Worm (Caenorhabditis elegans) whole organism, early embryonic: ENCODE results near the gene ift-43.

Experiments
- B0310.2 ChIP-seq: sonication (generic microtip); optimal IDR thresholded peaks from 2 replicates; lab custom pipeline; 2016; ENCODE audit warnings: mild to moderate bottlenecking, missing genetic modification characterization, missing compliant biosample characterization
- F13C5.2 ChIP-seq: sonication (generic microtip); optimal IDR thresholded peaks from 2 replicates; lab custom pipeline; 2017; ENCODE audit warnings: mild to moderate bottlenecking, missing genetic modification characterization, inconsistent platforms, missing compliant biosample characterization
- aly-1 ChIP-seq: sonication (generic microtip); optimal IDR thresholded peaks from 2 replicates; lab custom pipeline; 2016; ENCODE audit warnings: missing genetic modification characterization, missing compliant biosample characterization
- ama-1 ChIP-seq: fragments of 150-350 bp; optimal IDR thresholded peaks from 2 replicates; lab custom pipeline; 2014
- ceh-13 ChIP-seq: fragments of 200-800 bp; sonication (Bioruptor generic); optimal IDR thresholded peaks from 2 replicates; lab custom pipeline; 2018; ENCODE audit warnings: mild to moderate bottlenecking, missing genetic modification characterization, missing compliant biosample characterization
- ceh-36 ChIP-seq: sonication (generic microtip); optimal IDR thresholded peaks from 2 replicates; lab custom pipeline; 2016; ENCODE audit warnings: missing genetic modification characterization, inconsistent platforms, missing compliant biosample characterization
- ets-7 ChIP-seq: sonication (generic microtip); optimal IDR thresholded peaks from 2 replicates; lab custom pipeline; 2016; ENCODE audit warnings: missing genotype, missing genetic modification characterization, missing compliant biosample characterization
- flt-1 ChIP-seq: fragments of 200-800 bp; sonication (Bioruptor generic); IDR thresholded peaks from 2 replicates; pipeline ENCODE4 v1.3.6; 2022; ENCODE audit warnings: missing genetic modification characterization, missing compliant biosample characterization
- hmbx-1 ChIP-seq: sonication (generic microtip); optimal IDR thresholded peaks from 2 replicates; lab custom pipeline; 2016; ENCODE audit warnings: mild to moderate bottlenecking, missing genetic modification characterization, missing compliant biosample characterization
- hmg-4 ChIP-seq: fragments of 200-800 bp; sonication (Bioruptor generic); optimal IDR thresholded peaks from 2 replicates; lab custom pipeline; 2018; ENCODE audit warnings: mild to moderate bottlenecking, missing genetic modification characterization, missing compliant biosample characterization
- hnd-1 ChIP-seq: sonication (generic microtip); optimal IDR thresholded peaks from 2 replicates; lab custom pipeline; 2016; ENCODE audit warnings: missing genetic modification characterization, missing compliant biosample characterization
- pes-1 ChIP-seq: fragments of 200-800 bp; sonication (Bioruptor generic); IDR thresholded peaks from 2 replicates; pipeline ENCODE4 v1.3.6; 2022; ENCODE audit warnings: missing genetic modification reagents, missing genetic modification characterization, missing compliant biosample characterization
- scrt-1 ChIP-seq: fragments of 200-800 bp; sonication (Bioruptor generic); IDR thresholded peaks from 2 replicates; pipeline ENCODE4 v1.3.6; 2022; ENCODE audit warnings: missing genetic modification characterization, missing compliant biosample characterization
- sea-1 ChIP-seq: fragments of 200-800 bp; sonication (Bioruptor generic); conservative IDR thresholded peaks from 2 replicates; pipeline ENCODE4 v1.3.6; 2022; ENCODE audit warnings: missing genetic modification characterization, missing compliant biosample characterization
- tbx-11 ChIP-seq: fragments of 200-800 bp; sonication (Bioruptor generic); IDR thresholded peaks from 2 replicates; pipeline ENCODE4 v1.3.6; 2022; ENCODE audit warnings: missing genetic modification characterization, missing compliant biosample characterization
- tbx-37 ChIP-seq: fragments of 200-800 bp; sonication (Bioruptor generic); conservative IDR thresholded peaks from 2 replicates; pipeline ENCODE4 v1.3.6; 2022; ENCODE audit warnings: missing genetic modification reagents, missing genetic modification characterization, missing compliant biosample characterization
- tra-4 ChIP-seq: sonication (generic microtip); optimal IDR thresholded peaks from 2 replicates; lab custom pipeline; 2017; ENCODE audit warnings: missing genetic modification characterization, missing compliant biosample characterization

The ift-43 gene

ce11 chrII:5661735-5662177 is 1.2 kb upstream of the ift-43 start:
- TF ChIP-seq ama-1 (lab: Kevin White, UChicago) (peak; percentile 96), hmbx-1 (tag; lab: Kevin White, UChicago) (peak; percentile 78), pes-1 (peak; percentile 83), tbx-37 (peak; percentile 72), ceh-36 (tag; lab: Kevin White, UChicago) (peak; percentile 66), tra-4 (peak; percentile 72), hmg-4 (GFP tag; lab: Kevin White, UChicago) (peak; percentile 92), hnd-1 (tag; lab: Kevin White, UChicago) (peak; percentile 64), tbx-11 (GFP tag; lab: Robert Waterston, UW) (peak; percentile 80), aly-1 (tag; lab: Kevin White, UChicago) (peak; percentile 83), sea-1 (peak; percentile 93), flt-1 (peak; percentile 73), ets-7 (tag; lab: Kevin White, UChicago) (peak; percentile 40), scrt-1 (GFP tag; lab: Robert Waterston, UW) (peak; percentile 90), ceh-13 (GFP tag; lab: Kevin White, UChicago) (peak; percentile 19), F13C5.2 (tag; lab: Kevin White, UChicago) (peak; percentile 73), B0310.2 (peak; percentile 82)

ce11 chrII:5660155-5660554 is 431 bp downstream of the ift-43 start:
- TF ChIP-seq tbx-37 (no peak), tra-4 (no peak), pes-1 (no peak), ceh-36 (tag; lab: Kevin White, UChicago) (no peak), tbx-11 (GFP tag; lab: Robert Waterston, UW) (no peak), ets-7 (tag; lab: Kevin White, UChicago) (no peak), scrt-1 (GFP tag; lab: Robert Waterston, UW) (no peak), ceh-13 (GFP tag; lab: Kevin White, UChicago) (no peak), hnd-1 (tag; lab: Kevin White, UChicago) (no peak), hmg-4 (GFP tag; lab: Kevin White, UChicago) (no peak), ama-1 (lab: Kevin White, UChicago) (no peak), F13C5.2 (tag; lab: Kevin White, UChicago) (no peak), B0310.2 (no peak), hmbx-1 (tag; lab: Kevin White, UChicago) (no peak)

- no peak for TF ChIP-seq sea-1
- no peak for TF ChIP-seq tbx-11 (GFP tag; lab: Robert Waterston, UW)
- no peak for TF ChIP-seq F13C5.2 (tag; lab: Kevin White, UChicago)
- TF ChIP-seq tra-4: no peak
- no peak for TF ChIP-seq ceh-36 (tag; lab: Kevin White, UChicago)
- no peak for TF ChIP-seq ama-1 (lab: Kevin White, UChicago)
- no peak for TF ChIP-seq ets-7 (tag; lab: Kevin White, UChicago)
Observed at ce11 chrII:5659675-5660074, 911 bp downstream of the ift-43 start, which contains the start of gene fut-3. TSS of gene fut-3 (minus strand) at chrII:5659775.

- TF ChIP-seq scrt-1 (GFP tag; lab: Robert Waterston, UW) (no peak), flt-1 (no peak), pes-1 (no peak)
Observed at ce11 chrII:5654215-5654614, 6.4 kb downstream of the ift-43 start, which contains the start of gene F59E12.1. TSS of gene F59E12.1 (plus strand) at chrII:5654515.

- TF ChIP-seq hmbx-1 (tag; lab: Kevin White, UChicago): no peak
- TF ChIP-seq tbx-37: no peak
- no peak for TF ChIP-seq pes-1
- TF ChIP-seq scrt-1 (GFP tag; lab: Robert Waterston, UW): no peak
- no peak for TF ChIP-seq sea-1
- no peak for TF ChIP-seq flt-1
- TF ChIP-seq aly-1 (tag; lab: Kevin White, UChicago): no peak
- no peak for TF ChIP-seq ceh-36 (tag; lab: Kevin White, UChicago)
- TF ChIP-seq ets-7 (tag; lab: Kevin White, UChicago): no peak
- no peak for TF ChIP-seq tbx-11 (GFP tag; lab: Robert Waterston, UW)
- TF ChIP-seq hnd-1 (tag; lab: Kevin White, UChicago): no peak
- no peak for TF ChIP-seq ceh-13 (GFP tag; lab: Kevin White, UChicago)
Observed at ce11 chrII:5652334-5652733, 8.3 kb downstream of the ift-43 start, which contains the start of gene bli-2. TSS of gene bli-2 (minus strand) at chrII:5652434.

ce11 chrII:5651426-5651825 is 9.2 kb downstream of the ift-43 start:
- TF ChIP-seq ama-1 (lab: Kevin White, UChicago) (no peak), scrt-1 (GFP tag; lab: Robert Waterston, UW) (no peak), B0310.2 (no peak), ceh-13 (GFP tag; lab: Kevin White, UChicago) (no peak), aly-1 (tag; lab: Kevin White, UChicago) (peak; percentile 16), hmbx-1 (tag; lab: Kevin White, UChicago) (no peak), pes-1 (no peak), ceh-36 (tag; lab: Kevin White, UChicago) (no peak), tbx-37 (no peak)

ce11 chrII:5649236-5650004 is 11.2 kb downstream of the ift-43 start, which contains the start of the genes sam-4, F59E12.17 and zyg-1:
TSS of gene sam-4 (minus strand) at chrII:5649286.
TSS of gene F59E12.17 (minus strand) at chrII:5649470.
TSS of gene zyg-1 (plus strand) at chrII:5649748.
- no peak for TF ChIP-seq ceh-36 (tag; lab: Kevin White, UChicago)
- TF ChIP-seq F13C5.2 (tag; lab: Kevin White, UChicago): peak; percentile 16
- no peak for TF ChIP-seq hmbx-1 (tag; lab: Kevin White, UChicago)
- peak; percentile 59; the same call in 1 of the 2 replicates for TF ChIP-seq pes-1
- peak; percentile 59 for TF ChIP-seq tbx-37
- no peak for TF ChIP-seq hnd-1 (tag; lab: Kevin White, UChicago)
